Fruit fly (Drosophila melanogaster): ENCODE measurements around the gene CG5555.

CG5555 gene

DNA sequence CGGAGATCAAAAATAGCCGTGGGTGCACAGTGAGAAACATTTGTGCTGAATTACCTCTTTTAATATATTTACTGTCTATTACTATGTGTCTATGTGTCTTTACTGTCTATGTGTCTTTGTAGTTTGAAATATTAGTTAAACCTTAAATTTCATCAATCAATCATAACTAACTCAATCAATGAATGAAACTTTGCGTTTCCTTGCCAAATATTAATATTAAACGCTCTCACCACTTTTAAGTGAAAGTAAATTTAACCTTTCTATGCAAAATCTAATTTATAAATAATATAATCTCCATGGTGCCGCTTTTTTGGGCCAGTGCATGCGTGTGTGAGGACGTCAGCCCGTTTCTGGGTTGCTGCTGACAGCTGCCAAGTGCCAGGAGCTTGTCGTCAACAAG is 876 bp upstream of the CG5555 start (continued):
- TF ChIP-seq CG18476 (GFP tag; optimal IDR thresholded peaks at IDR 0.05) (no peak), Med (GFP tag) (peak; percentile 63), wor (GFP tag; IDR thresholded peaks at IDR 0.05) (no peak), eve (GFP tag; optimal IDR thresholded peaks at IDR 0.05) (peak in 1 of 2 experiments; percentile 49), YL-1 (GFP tag; optimal IDR thresholded peaks at IDR 0.05) (no peak), B-H1 (GFP tag; IDR thresholded peaks at IDR 0.05) (no peak), CoRest (tag; optimal IDR thresholded peaks at IDR 0.05) (peak; percentile 30), CG3726 (GFP tag; IDR thresholded peaks at IDR 0.05) (no peak), dysf (GFP tag; IDR thresholded peaks at IDR 0.05) (no peak), sna (GFP tag; IDR thresholded peaks at IDR 0.05; ENCODE audit: partially characterized antibody) (no peak), CG42726 (GFP tag; IDR thresholded peaks at IDR 0.05; ENCODE audit: partially characterized antibody) (no peak), CG4617 (GFP tag; optimal IDR thresholded peaks at IDR 0.05; ENCODE audit: borderline replicate concordance) (no peak), run (tag; optimal IDR thresholded peaks at IDR 0.05) (no peak), CG17359 (tag; optimal IDR thresholded peaks at IDR 0.05) (peak; percentile 36), Deaf1 (tag; optimal IDR thresholded peaks at IDR 0.05) (no peak), CG7271 (tag; optimal IDR thresholded peaks at IDR 0.05) (no peak), unc-4 (GFP tag; IDR thresholded peaks at IDR 0.05; ENCODE audit: partially characterized antibody) (no peak), gfzf (GFP tag; optimal IDR thresholded peaks at IDR 0.05) (no peak), Opbp (GFP tag; IDR thresholded peaks at IDR 0.05; ENCODE audit: partially characterized antibody) (no peak), CG3163 (GFP tag; optimal IDR thresholded peaks at IDR 0.05) (no peak), dati (GFP tag; IDR thresholded peaks at IDR 0.05) (no peak), Drgx (GFP tag; IDR thresholded peaks at IDR 0.05) (peak; percentile 67; the same call in 1 of the 2 replicates), cwo (GFP tag; optimal IDR thresholded peaks at IDR 0.05) (no peak), HLHmδ (GFP tag; optimal IDR thresholded peaks at IDR 0.05) (no peak), CG11723 (GFP tag; optimal IDR thresholded peaks at IDR 0.05) (no peak), nom (GFP tag; optimal IDR thresholded peaks at IDR 0.05) (peak; percentile 42), CG14050 (GFP tag; IDR thresholded peaks at IDR 0.05) (no peak), Hmr (GFP tag; optimal IDR thresholded peaks at IDR 0.05) (no peak), CG10267 (tag; optimal IDR thresholded peaks at IDR 0.05) (no peak), CG30020 (tag; optimal IDR thresholded peaks at IDR 0.05) (no peak), CkIIα-i1 (GFP tag; IDR thresholded peaks at IDR 0.05) (no peak), Mad (GFP tag; optimal IDR thresholded peaks at IDR 0.05) (peak; percentile 8), CG7745 (tag; optimal IDR thresholded peaks at IDR 0.05) (no peak), Sin3A (optimal IDR thresholded peaks at IDR 0.05) (no peak), tna (GFP tag; IDR thresholded peaks at IDR 0.05; ENCODE audit: partially characterized antibody) (no peak), Adf1 (GFP tag; IDR thresholded peaks at IDR 0.05) (no peak), fru (optimal IDR thresholded peaks at IDR 0.05) (no peak), CG11504 (tag; optimal IDR thresholded peaks at IDR 0.05) (peak; percentile 53), mld (GFP tag; IDR thresholded peaks at IDR 0.05; ENCODE audit: partially characterized antibody) (no peak), Dbx (GFP tag; IDR thresholded peaks at IDR 0.05) (no peak), NC2β (GFP tag; optimal IDR thresholded peaks at IDR 0.05) (no peak), zen2 (GFP tag; IDR thresholded peaks at IDR 0.05; ENCODE audit: partially characterized antibody) (no peak), CG9609 (GFP tag; optimal IDR thresholded peaks at IDR 0.05) (no peak), grn (GFP tag; optimal IDR thresholded peaks at IDR 0.05) (no peak), crp (GFP tag; optimal IDR thresholded peaks at IDR 0.05) (no peak), HLH3B (GFP tag; IDR thresholded peaks at IDR 0.05) (no peak), MESR4 (GFP tag; optimal IDR thresholded peaks at IDR 0.05) (no peak), Hsf (GFP tag; optimal IDR thresholded peaks at IDR 0.05) (peak; percentile 8), CG15269 (tag; optimal IDR thresholded peaks at IDR 0.05) (peak; percentile 56), corto (GFP tag; optimal IDR thresholded peaks at IDR 0.05) (no peak), CG1024 (GFP tag; IDR thresholded peaks at IDR 0.05) (no peak)
